Worm (Caenorhabditis elegans): ENCODE results near the gene spdl-1.
A peak's percentile ranks its signal among the peaks of the same experiment; 100 is the strongest.

Gene spdl-1

DNA sequence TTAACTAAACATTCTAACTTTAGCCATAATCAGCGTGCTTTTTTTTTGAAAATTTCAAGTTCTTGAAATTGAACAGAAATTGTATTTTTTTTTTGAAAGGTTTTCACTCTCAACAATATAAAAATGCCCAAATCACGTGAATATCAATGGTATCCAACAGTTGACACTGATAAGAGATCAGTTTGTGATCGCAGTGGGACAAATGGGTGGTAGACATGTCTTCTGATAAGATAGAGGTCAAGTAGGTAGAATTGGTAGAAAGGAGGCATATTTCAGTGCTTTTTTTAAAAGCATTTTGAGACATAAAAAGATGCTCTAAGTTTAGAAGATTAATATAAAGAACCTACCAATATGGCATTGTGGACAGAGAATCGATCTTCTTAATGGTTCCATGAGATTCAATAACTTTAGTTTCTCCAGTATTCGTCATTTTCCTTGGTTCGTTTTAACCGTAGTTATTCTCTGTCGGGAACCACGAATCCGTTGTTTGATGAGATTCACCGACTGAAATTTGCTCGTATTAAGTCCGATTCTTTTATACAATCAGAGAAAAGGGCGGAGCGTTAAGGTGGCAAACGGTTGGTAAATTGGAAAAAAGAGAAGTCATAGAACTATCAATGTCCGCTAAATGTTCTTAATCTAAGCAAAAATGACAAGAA lies 3.9 kb upstream of the spdl-1 start, which contains the start of gene mthf-1:
TSS of gene mthf-1 (minus strand) at position 504 of the 659 bp plus-strand sequence.
- no peak for TF ChIP-seq pes-1 (GFP tag; IDR thresholded peaks at IDR 0.05)
- no peak for TF ChIP-seq tbx-11 (GFP tag; IDR thresholded peaks at IDR 0.05)
- no peak for TF ChIP-seq sea-1 (GFP tag; conservative IDR thresholded peaks at IDR 0.05)
- no peak for TF ChIP-seq aly-1 (tag; optimal IDR thresholded peaks at IDR 0.05)
- TF ChIP-seq hnd-1 (tag; optimal IDR thresholded peaks at IDR 0.05) = no peak
- TF ChIP-seq tra-4 (tag; optimal IDR thresholded peaks at IDR 0.05) = no peak
- TF ChIP-seq hmg-4 (GFP tag; optimal IDR thresholded peaks at IDR 0.05) = no peak

DNA sequence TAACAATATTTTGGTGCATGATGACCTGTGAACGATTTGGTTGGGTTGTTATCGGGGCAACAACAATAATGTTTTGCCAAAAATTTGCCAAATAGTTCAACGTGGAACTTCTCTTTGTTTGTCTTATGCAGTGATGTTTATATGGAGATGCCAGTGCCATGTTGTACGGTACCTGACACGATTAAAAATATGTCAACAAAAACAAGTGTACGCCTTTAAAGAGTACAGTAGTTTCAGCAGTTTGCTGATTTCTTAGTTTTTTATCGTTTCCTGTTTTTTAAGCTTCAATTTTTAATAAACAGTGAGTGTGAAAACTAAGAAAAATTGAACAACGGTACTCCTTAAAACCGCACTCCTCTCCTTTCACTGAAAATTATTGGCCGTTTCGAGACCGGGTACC lies 3.1 kb upstream of the spdl-1 start:
- TF ChIP-seq B0310.2 (tag; optimal IDR thresholded peaks at IDR 0.05) (no peak), hmg-4 (GFP tag; optimal IDR thresholded peaks at IDR 0.05) (no peak), pes-1 (GFP tag; IDR thresholded peaks at IDR 0.05) (no peak), hnd-1 (tag; optimal IDR thresholded peaks at IDR 0.05) (no peak), ceh-13 (GFP tag; optimal IDR thresholded peaks at IDR 0.05) (no peak), scrt-1 (GFP tag; IDR thresholded peaks at IDR 0.05) (no peak), flt-1 (GFP tag; IDR thresholded peaks at IDR 0.05) (no peak), ets-7 (tag; optimal IDR thresholded peaks at IDR 0.05) (no peak), tbx-11 (GFP tag; IDR thresholded peaks at IDR 0.05) (no peak), F13C5.2 (tag; optimal IDR thresholded peaks at IDR 0.05) (no peak), ama-1 (optimal IDR thresholded peaks at IDR 0.05) (no peak)

DNA sequence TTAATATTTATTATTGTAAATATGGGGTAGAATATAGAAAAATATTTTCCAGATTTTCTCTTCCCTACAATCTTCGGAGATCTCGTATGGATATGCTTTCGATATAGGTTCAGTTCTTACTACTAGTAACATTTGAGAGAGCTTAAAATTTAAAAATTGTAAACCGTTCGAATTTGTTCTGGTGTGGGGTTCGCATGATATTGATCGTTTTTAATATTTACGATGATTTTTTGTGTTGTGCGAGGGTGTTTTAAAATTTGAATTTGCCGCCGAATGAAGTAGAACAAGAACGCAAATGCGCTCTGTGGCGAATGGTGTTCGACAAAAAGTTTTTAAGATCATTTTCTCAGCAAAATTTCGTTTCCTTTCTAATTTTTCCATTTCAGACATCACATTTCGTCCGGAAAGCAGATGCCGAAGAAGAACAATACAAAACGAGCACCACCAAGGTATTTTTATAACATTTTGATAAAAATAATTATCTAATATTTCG lies 2.1 kb downstream of the spdl-1 start, which contains the start of gene skr-17:
TSS of gene skr-17 (plus strand) at position 51 of the 493 bp plus-strand sequence.
- TF ChIP-seq ceh-36 (tag; optimal IDR thresholded peaks at IDR 0.05) = no peak
- no peak for TF ChIP-seq sea-1 (GFP tag; conservative IDR thresholded peaks at IDR 0.05)
- no peak for TF ChIP-seq aly-1 (tag; optimal IDR thresholded peaks at IDR 0.05)
- no peak for TF ChIP-seq hnd-1 (tag; optimal IDR thresholded peaks at IDR 0.05)
- no peak for TF ChIP-seq flt-1 (GFP tag; IDR thresholded peaks at IDR 0.05)
- TF ChIP-seq hmbx-1 (tag; optimal IDR thresholded peaks at IDR 0.05) = no peak
- TF ChIP-seq F13C5.2 (tag; optimal IDR thresholded peaks at IDR 0.05) = no peak
- no peak for TF ChIP-seq tbx-37 (GFP tag; conservative IDR thresholded peaks at IDR 0.05)
- TF ChIP-seq ama-1 (optimal IDR thresholded peaks at IDR 0.05) = no peak
- TF ChIP-seq ets-7 (tag; optimal IDR thresholded peaks at IDR 0.05) = no peak
- TF ChIP-seq tbx-11 (GFP tag; IDR thresholded peaks at IDR 0.05) = no peak
- TF ChIP-seq ceh-13 (GFP tag; optimal IDR thresholded peaks at IDR 0.05) = no peak
- no peak for TF ChIP-seq pes-1 (GFP tag; IDR thresholded peaks at IDR 0.05)
- no peak for TF ChIP-seq B0310.2 (tag; optimal IDR thresholded peaks at IDR 0.05)
- no peak for TF ChIP-seq hmg-4 (GFP tag; optimal IDR thresholded peaks at IDR 0.05)

DNA sequence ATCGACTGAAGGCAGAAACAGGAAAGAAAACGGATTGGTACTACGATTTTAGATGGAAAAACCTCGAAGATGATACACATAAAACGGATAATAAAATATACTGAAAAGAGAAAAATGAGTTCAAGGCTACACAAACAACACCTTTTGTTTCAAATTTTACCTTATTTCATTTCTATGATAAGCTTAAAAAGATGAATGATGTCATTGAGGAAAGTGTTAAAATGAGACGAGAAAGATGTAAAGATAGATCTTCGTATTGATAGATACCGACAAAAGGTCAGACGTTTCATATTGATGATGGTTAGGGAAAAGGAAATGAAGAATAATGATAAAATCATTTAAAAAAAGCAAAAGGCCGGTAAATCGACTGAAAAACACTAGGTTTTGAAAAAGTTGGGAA lies 8.2 kb downstream of the spdl-1 start:
- TF ChIP-seq pes-1 (GFP tag; IDR thresholded peaks at IDR 0.05) (no peak), tbx-37 (GFP tag; conservative IDR thresholded peaks at IDR 0.05) (no peak), scrt-1 (GFP tag; IDR thresholded peaks at IDR 0.05) (no peak), ceh-36 (tag; optimal IDR thresholded peaks at IDR 0.05) (no peak), hmbx-1 (tag; optimal IDR thresholded peaks at IDR 0.05) (no peak), tra-4 (tag; optimal IDR thresholded peaks at IDR 0.05) (no peak), aly-1 (tag; optimal IDR thresholded peaks at IDR 0.05) (no peak), hmg-4 (GFP tag; optimal IDR thresholded peaks at IDR 0.05) (no peak), F13C5.2 (tag; optimal IDR thresholded peaks at IDR 0.05) (no peak), ceh-13 (GFP tag; optimal IDR thresholded peaks at IDR 0.05) (no peak), hnd-1 (tag; optimal IDR thresholded peaks at IDR 0.05) (no peak), ets-7 (tag; optimal IDR thresholded peaks at IDR 0.05) (no peak)

DNA sequence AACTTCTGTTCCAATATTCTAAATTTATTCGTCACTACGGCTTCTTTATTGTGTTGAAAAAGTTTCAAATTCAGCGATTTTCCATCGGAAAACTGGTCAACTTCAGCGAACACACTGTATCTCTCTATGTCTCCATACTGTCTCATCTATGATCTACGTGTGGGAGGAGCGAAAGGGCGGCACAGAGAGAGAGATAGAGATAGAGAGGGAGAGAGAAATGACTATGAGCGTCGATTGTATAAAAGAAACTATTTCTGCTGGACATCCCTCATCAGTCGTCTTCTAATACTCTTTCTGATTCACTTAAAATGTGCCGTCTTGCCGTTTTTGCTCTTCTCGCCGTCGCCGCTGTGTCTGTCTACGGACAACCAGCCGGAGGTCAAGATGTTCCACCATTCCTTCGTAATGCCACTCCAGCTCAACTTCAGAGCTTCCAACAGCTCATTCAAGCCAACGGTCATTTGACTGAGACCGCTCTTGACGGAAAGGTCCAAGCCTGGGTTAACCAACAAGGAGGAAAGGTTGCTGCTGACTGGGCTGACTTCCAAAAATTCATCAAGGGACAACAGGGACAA lies 9.0 kb downstream of the spdl-1 start, which contains the start of gene srlf-1:
TSS of gene srlf-1 (plus strand) at position 268 of the 575 bp plus-strand sequence.
- TF ChIP-seq F13C5.2 (tag; optimal IDR thresholded peaks at IDR 0.05) = no peak
- TF ChIP-seq ama-1 (optimal IDR thresholded peaks at IDR 0.05) = peak; percentile 68
- no peak for TF ChIP-seq sea-1 (GFP tag; conservative IDR thresholded peaks at IDR 0.05)

DNA sequence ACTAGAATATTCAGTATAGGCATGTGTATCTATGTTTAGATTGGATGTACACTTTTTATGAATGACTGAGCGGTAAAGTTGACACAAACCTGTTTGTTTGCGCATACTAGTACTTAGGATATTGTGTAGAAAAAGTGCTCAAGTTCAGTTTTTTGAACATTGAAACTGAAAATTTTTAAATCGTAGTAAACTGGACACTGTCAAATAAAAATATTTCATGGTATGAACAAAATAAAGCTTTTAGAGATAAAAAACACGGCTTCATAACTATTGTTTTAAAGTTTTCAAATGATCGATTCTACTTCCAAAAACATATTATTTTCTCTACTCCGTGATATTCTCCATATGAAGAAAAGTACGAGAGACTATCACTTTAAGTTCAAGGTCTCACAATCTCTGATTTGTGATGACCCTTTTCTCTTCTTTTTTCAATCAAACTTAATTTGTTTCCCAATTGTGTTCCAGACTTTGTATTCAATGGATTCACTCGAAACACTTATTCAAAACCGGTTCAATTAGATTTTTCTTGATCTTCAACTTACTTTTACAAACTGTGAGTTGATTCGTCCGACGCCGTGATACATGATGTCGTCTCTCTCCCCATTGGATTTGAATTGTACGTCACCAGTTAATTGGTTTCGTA lies 10.2 kb downstream of the spdl-1 start:
- TF ChIP-seq ceh-13 (GFP tag; optimal IDR thresholded peaks at IDR 0.05) = no peak
- TF ChIP-seq F13C5.2 (tag; optimal IDR thresholded peaks at IDR 0.05) = no peak
- TF ChIP-seq tbx-37 (GFP tag; conservative IDR thresholded peaks at IDR 0.05) = no peak
- TF ChIP-seq scrt-1 (GFP tag; IDR thresholded peaks at IDR 0.05) = no peak
- no peak for TF ChIP-seq tra-4 (tag; optimal IDR thresholded peaks at IDR 0.05)
- no peak for TF ChIP-seq hnd-1 (tag; optimal IDR thresholded peaks at IDR 0.05)
- no peak for TF ChIP-seq aly-1 (tag; optimal IDR thresholded peaks at IDR 0.05)
- no peak for TF ChIP-seq B0310.2 (tag; optimal IDR thresholded peaks at IDR 0.05)
- no peak for TF ChIP-seq hmbx-1 (tag; optimal IDR thresholded peaks at IDR 0.05)
- TF ChIP-seq sea-1 (GFP tag; conservative IDR thresholded peaks at IDR 0.05) = no peak
- TF ChIP-seq tbx-11 (GFP tag; IDR thresholded peaks at IDR 0.05) = no peak
- no peak for TF ChIP-seq ama-1 (optimal IDR thresholded peaks at IDR 0.05)
- no peak for TF ChIP-seq pes-1 (GFP tag; IDR thresholded peaks at IDR 0.05)
- TF ChIP-seq hmg-4 (GFP tag; optimal IDR thresholded peaks at IDR 0.05) = no peak
- no peak for TF ChIP-seq ceh-36 (tag; optimal IDR thresholded peaks at IDR 0.05)
- TF ChIP-seq ets-7 (tag; optimal IDR thresholded peaks at IDR 0.05) = no peak

DNA sequence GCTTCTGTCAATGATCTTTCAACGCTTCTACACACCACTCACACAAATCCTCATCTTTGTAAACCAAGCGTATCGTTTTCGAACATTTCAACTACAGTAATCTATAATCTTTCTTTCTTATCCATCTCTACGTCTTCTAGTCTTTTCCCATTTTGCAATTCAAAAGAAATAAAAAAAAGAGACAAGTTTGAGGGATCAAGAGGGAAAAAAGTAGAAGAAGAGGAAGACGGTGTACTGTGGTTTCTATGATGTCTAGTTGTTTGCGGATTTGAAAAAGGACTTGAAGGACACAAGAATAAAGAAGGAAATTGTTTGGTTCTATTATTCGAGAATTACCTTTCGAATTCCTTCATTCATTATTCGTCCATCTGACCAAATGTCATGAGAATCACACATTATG lies 11.1 kb downstream of the spdl-1 start:
- no peak for TF ChIP-seq ama-1 (optimal IDR thresholded peaks at IDR 0.05)
- TF ChIP-seq sea-1 (GFP tag; conservative IDR thresholded peaks at IDR 0.05) = no peak
- TF ChIP-seq B0310.2 (tag; optimal IDR thresholded peaks at IDR 0.05) = no peak
- no peak for TF ChIP-seq tbx-11 (GFP tag; IDR thresholded peaks at IDR 0.05)
- no peak for TF ChIP-seq pes-1 (GFP tag; IDR thresholded peaks at IDR 0.05)
- TF ChIP-seq hmg-4 (GFP tag; optimal IDR thresholded peaks at IDR 0.05) = no peak
- TF ChIP-seq scrt-1 (GFP tag; IDR thresholded peaks at IDR 0.05) = no peak
- TF ChIP-seq hmbx-1 (tag; optimal IDR thresholded peaks at IDR 0.05) = no peak
- TF ChIP-seq ceh-13 (GFP tag; optimal IDR thresholded peaks at IDR 0.05) = no peak
- TF ChIP-seq ceh-36 (tag; optimal IDR thresholded peaks at IDR 0.05) = no peak
- no peak for TF ChIP-seq ets-7 (tag; optimal IDR thresholded peaks at IDR 0.05)
- TF ChIP-seq tbx-37 (GFP tag; conservative IDR thresholded peaks at IDR 0.05) = no peak
- TF ChIP-seq aly-1 (tag; optimal IDR thresholded peaks at IDR 0.05) = no peak

Data from whole organism, early embryonic.